Worm (Caenorhabditis elegans) whole organism, L4 larva: Measurements from ENCODE around the gene K07E8.6.
A peak's percentile ranks its signal among the peaks of the same experiment; 100 is the strongest.

Source experiments
- T20F7.1 ChIP-seq: fragments of 200-800 bp; sonication (Bioruptor generic); optimal IDR thresholded peaks from 2 replicates; lab custom pipeline; 2018; ENCODE audit warnings: mild to moderate bottlenecking, missing genetic modification characterization, missing compliant biosample characterization
- T26A8.4 ChIP-seq: fragments of 200-800 bp; sonication (Bioruptor generic); IDR thresholded peaks from 2 replicates; pipeline ENCODE4 v1.3.6; 2022; ENCODE audit warnings: missing genetic modification characterization, missing compliant biosample characterization
- Y105C5A.15 ChIP-seq: fragments of 200-800 bp; sonication (Bioruptor generic); IDR thresholded peaks from 2 replicates; pipeline ENCODE4 v1.3.6; 2022; ENCODE audit warnings: missing genetic modification characterization, missing compliant biosample characterization
- ZK546.5 ChIP-seq, 2 experiments: sonication (generic microtip); optimal IDR thresholded peaks; 2 replicates each; lab custom pipeline; 2017; ENCODE audit warnings: missing biosample characterization in 2 of 2, missing genetic modification characterization in 2 of 2
- aha-1 ChIP-seq: fragments of 150-350 bp; peaks from one replicate; lab custom pipeline; 2014; ENCODE audit warnings: missing biosample characterization, missing genetic modification characterization
- ama-1 ChIP-seq: fragments of 150-350 bp; optimal IDR thresholded peaks from 2 replicates; lab custom pipeline; 2014; ENCODE audit warnings: inconsistent platforms, mixed read lengths
- arid-1 ChIP-seq: fragments of 200-800 bp; sonication (Bioruptor generic); conservative IDR thresholded peaks from 2 replicates; pipeline ENCODE4 v1.3.6; 2022; ENCODE audit warnings: missing genetic modification reagents, missing genetic modification characterization, missing compliant biosample characterization
- ceh-44 ChIP-seq: fragments of 200-800 bp; sonication (Bioruptor generic); IDR thresholded peaks from 2 replicates; pipeline ENCODE4 v1.3.6; 2022; ENCODE audit warnings: missing genetic modification reagents, missing genetic modification characterization, missing compliant biosample characterization
- cey-2 ChIP-seq: sonication (generic microtip); optimal IDR thresholded peaks from 3 replicates; lab custom pipeline; 2017; ENCODE audit warnings: missing genetic modification characterization, mild to moderate bottlenecking, missing compliant biosample characterization, antibody characterized with exemption, borderline replicate concordance; ENCODE audit not compliant: insufficient read depth
- dpl-1 ChIP-seq: fragments of 150-350 bp; optimal IDR thresholded peaks from 2 replicates; lab custom pipeline; 2014; ENCODE audit warnings: missing biosample characterization, missing genetic modification reagents, missing genetic modification characterization
- duxl-1 ChIP-seq: sonication (generic microtip); optimal IDR thresholded peaks from 2 replicates; lab custom pipeline; 2016; ENCODE audit warnings: mild to moderate bottlenecking, missing genetic modification characterization, moderate library complexity, missing compliant biosample characterization; ENCODE audit not compliant: poor library complexity
- egl-43 ChIP-seq: fragments of 200-800 bp; sonication (Bioruptor generic); IDR thresholded peaks from 2 replicates; pipeline ENCODE4 v1.3.6; 2022; ENCODE audit warnings: missing genetic modification reagents, missing genetic modification characterization, missing compliant biosample characterization
- fkh-10 ChIP-seq: fragments of 150-350 bp; optimal IDR thresholded peaks from 2 replicates; lab custom pipeline; 2014; ENCODE audit warnings: missing biosample characterization, missing genetic modification reagents, missing genetic modification characterization
- gei-8 ChIP-seq: fragments of 200-800 bp; sonication (Bioruptor generic); optimal IDR thresholded peaks from 2 replicates; lab custom pipeline; 2018; ENCODE audit warnings: mild to moderate bottlenecking, missing genetic modification characterization, missing compliant biosample characterization
- hmg-1.1 ChIP-seq: fragments of 200-800 bp; sonication (Bioruptor generic); IDR thresholded peaks from 2 replicates; pipeline ENCODE4 v1.3.6; 2022; ENCODE audit warnings: missing genetic modification reagents, missing genetic modification characterization, missing compliant biosample characterization
- lin-1 ChIP-seq: fragments of 200-800 bp; sonication (Bioruptor generic); IDR thresholded peaks from 2 replicates; pipeline ENCODE4 v1.3.6; 2022; ENCODE audit warnings: missing genetic modification reagents, missing genetic modification characterization, missing compliant biosample characterization
- lin-15B ChIP-seq: fragments of 150-350 bp; sonication (generic microtip); optimal IDR thresholded peaks from 3 replicates; lab custom pipeline; 2014; ENCODE audit warnings: missing biosample characterization, missing genetic modification characterization
- lin-39 ChIP-seq: fragments of 150-350 bp; optimal IDR thresholded peaks from 2 replicates; lab custom pipeline; 2014; ENCODE audit warnings: missing biosample characterization, missing genetic modification reagents, missing genetic modification characterization
- lir-3 ChIP-seq: sonication (generic microtip); optimal IDR thresholded peaks from 2 replicates; lab custom pipeline; 2016; ENCODE audit warnings: mild to moderate bottlenecking, missing genetic modification characterization, missing compliant biosample characterization
- mxl-3 ChIP-seq: fragments of 200-800 bp; sonication (Bioruptor generic); optimal IDR thresholded peaks from 2 replicates; lab custom pipeline; 2018; ENCODE audit warnings: mild to moderate bottlenecking, missing genetic modification characterization, missing compliant biosample characterization
- nhr-28 ChIP-seq: fragments of 150-350 bp; optimal IDR thresholded peaks from 2 replicates; lab custom pipeline; 2014; ENCODE audit warnings: missing biosample characterization, missing genetic modification characterization
- php-3 ChIP-seq: fragments of 200-800 bp; sonication (Bioruptor generic); IDR thresholded peaks from 2 replicates; pipeline ENCODE4 v1.3.6; 2022; ENCODE audit warnings: missing genetic modification reagents, missing genetic modification characterization, missing compliant biosample characterization
- pqm-1 ChIP-seq: sonication (generic microtip); optimal IDR thresholded peaks from 2 replicates; lab custom pipeline; 2017; ENCODE audit warnings: missing biosample characterization, missing genetic modification characterization
- spr-3 ChIP-seq: fragments of 200-800 bp; sonication (Bioruptor generic); optimal IDR thresholded peaks from 2 replicates; lab custom pipeline; 2018; ENCODE audit warnings: mild to moderate bottlenecking, missing genetic modification characterization, missing compliant biosample characterization
- unc-130 ChIP-seq: sonication (generic microtip); optimal IDR thresholded peaks from 2 replicates; lab custom pipeline; 2016; ENCODE audit warnings: missing genetic modification reagents, missing genetic modification characterization, missing compliant biosample characterization
- unc-62 ChIP-seq, 3 experiments: fragments of 150-350 bp in 1 of 3; sonication (generic microtip); optimal IDR thresholded peaks in 2 of 3; peaks in 1 of 3; 1 replicate in 1 of 3; 2 replicates in 2 of 3; lab custom pipeline; 2014 to 2017; ENCODE audit warnings: missing biosample characterization in 3 of 3, missing genetic modification characterization in 3 of 3, missing genetic modification reagents in 3 of 3, missing genotype in 1 of 3
- zag-1 ChIP-seq: fragments of 150-350 bp; optimal IDR thresholded peaks from 2 replicates; lab custom pipeline; 2014; ENCODE audit warnings: missing biosample characterization, missing genetic modification characterization

The K07E8.6 gene

ce11 chrII:674116-674515, 34.7 kb upstream of the K07E8.6 start, which contains the start of gene Y39F10C.3:
Gene Y39F10C.3, plus strand, starts transcription at chrII:674416.
- TF ChIP-seq nhr-28 (tag; lab: Kevin White, UChicago) (no peak), unc-130 (GFP tag; lab: Kevin White, UChicago) (no peak), T20F7.1 (GFP tag; lab: Kevin White, UChicago) (no peak), unc-62 (GFP tag; optimal IDR thresholded peaks at IDR 0.05 in 1 of 2; lab: Kevin White, UChicago) (peak in 1 of 2 experiments; percentile 66), unc-62 (tag; optimal IDR thresholded peaks at IDR 0.05; lab: Kevin White, UChicago) (no peak)

ce11 chrII:671025-671424, 31.7 kb upstream of the K07E8.6 start, which contains the start of gene sri-46:
Gene sri-46, minus strand, starts transcription at chrII:671125.
- TF ChIP-seq egl-43 (GFP tag; lab: Robert Waterston, UW), result no peak
- TF ChIP-seq cey-2 (tag; lab: Kevin White, UChicago), result no peak
- no peak for TF ChIP-seq lir-3 (tag; lab: Kevin White, UChicago)

- TF ChIP-seq Y105C5A.15 (GFP tag; lab: Robert Waterston, UW) (no peak), gei-8 (no peak), spr-3 (no peak), unc-62 (GFP tag; optimal IDR thresholded peaks at IDR 0.05 in 1 of 2; lab: Kevin White, UChicago) (peak in 1 of 2 experiments; percentile 68), unc-62 (tag; optimal IDR thresholded peaks at IDR 0.05; lab: Kevin White, UChicago) (no peak), ZK546.5 (tag; optimal IDR thresholded peaks at IDR 0.05; lab: Kevin White, UChicago) (no peak)
- TF ChIP-seq, all 104 proteins: peak for 1
Observed at ce11 chrII:667864-668263, 28.5 kb upstream of the K07E8.6 start.

ce11 chrII:661696-662095, 22.3 kb upstream of the K07E8.6 start, which contains the start of gene sri-45:
Gene sri-45, minus strand, starts transcription at chrII:661796.
- peak; percentile 36 for TF ChIP-seq aha-1 (tag; lab: Kevin White, UChicago)
- no peak for TF ChIP-seq zag-1 (tag; lab: Kevin White, UChicago)

ce11 chrII:658369-658768, 19.0 kb upstream of the K07E8.6 start, which contains the start of gene sdz-24:
Gene sdz-24, plus strand, starts transcription at chrII:658669.
- TF ChIP-seq ceh-44 (GFP tag; lab: Robert Waterston, UW) (no peak), hmg-1.1 (GFP tag; lab: Robert Waterston, UW) (no peak), arid-1 (no peak), dpl-1 (no peak), lin-39 (tag; lab: Kevin White, UChicago) (no peak), pqm-1 (tag; lab: Kevin White, UChicago) (no peak), php-3 (GFP tag; lab: Robert Waterston, UW) (no peak), lin-15B (tag; lab: Kevin White, UChicago) (no peak), fkh-10 (GFP tag; lab: Kevin White, UChicago) (no peak), nhr-28 (tag; lab: Kevin White, UChicago) (no peak), ama-1 (no peak), lin-1 (GFP tag; lab: Robert Waterston, UW) (no peak), T20F7.1 (GFP tag; lab: Kevin White, UChicago) (no peak), T26A8.4 (GFP tag; lab: Robert Waterston, UW) (no peak), mxl-3 (GFP tag; lab: Kevin White, UChicago) (no peak), duxl-1 (tag; lab: Kevin White, UChicago) (no peak)
- TF ChIP-seq, all 104 proteins: peak for 0

ce11 chrII:651324-651723, 12.0 kb upstream of the K07E8.6 start:
- TF ChIP-seq unc-130 (GFP tag; lab: Kevin White, UChicago), result no peak
- TF ChIP-seq unc-62 (GFP tag; optimal IDR thresholded peaks at IDR 0.05 in 1 of 2; lab: Kevin White, UChicago), result peak in 1 of 2 experiments; percentile 12
- TF ChIP-seq unc-62 (tag; optimal IDR thresholded peaks at IDR 0.05; lab: Kevin White, UChicago), result no peak
